Worm (Caenorhabditis elegans) whole organism, L4/young adult: ENCODE data around the gene F59B10.2.
"Not testable (repeated sequence)": the region's sequence is repeated elsewhere in the genome, so short reads cannot be mapped to it uniquely, and the experiment has no call there.

ENCODE experiments used
- W03F9.2 ChIP-seq: fragments of 150-350 bp; optimal IDR thresholded peaks from 2 replicates; lab custom pipeline; 2014; ENCODE audit warnings: missing biosample characterization, missing genetic modification characterization
- dao-5 ChIP-seq: sonication (generic microtip); optimal IDR thresholded peaks from 2 replicates; lab custom pipeline; 2016; ENCODE audit warnings: missing genotype, missing genetic modification characterization, moderate library complexity, missing compliant biosample characterization
- him-1 ChIP-seq: sonication (generic microtip); optimal IDR thresholded peaks from 2 replicates; lab custom pipeline; 2016; ENCODE audit warnings: missing genotype, missing genetic modification reagents, missing genetic modification characterization, missing compliant biosample characterization

The F59B10.2 gene

ce11 chrII:10515422-10515821 is 5.8 kb upstream of the F59B10.2 start:
- no peak for TF ChIP-seq W03F9.2 (tag; lab: Kevin White, UChicago)

- TF ChIP-seq W03F9.2 (tag; lab: Kevin White, UChicago) (no peak), him-1 (tag; lab: Kevin White, UChicago) (no peak), dao-5 (tag; lab: Kevin White, UChicago) (no peak)
These were observed 3.7 kb upstream of the F59B10.2 start for ce11 chrII:10513377-10513776.

ce11 chrII:10510242-10510641 is 596 bp upstream of the F59B10.2 start, which contains the start of gene F59B10.3:
Gene F59B10.3 (plus strand): TSS chrII:10510542.
- TF ChIP-seq W03F9.2 (tag; lab: Kevin White, UChicago) (no peak), him-1 (tag; lab: Kevin White, UChicago) (no peak), dao-5 (tag; lab: Kevin White, UChicago) (no peak)

- TF ChIP-seq him-1 (tag; lab: Kevin White, UChicago) (no peak), dao-5 (tag; lab: Kevin White, UChicago) (no peak), W03F9.2 (tag; lab: Kevin White, UChicago) (no peak)
These were observed 1.7 kb downstream of the F59B10.2 start for ce11 chrII:10507906-10508305.

ce11 chrII:10505949-10506348 is 3.7 kb downstream of the F59B10.2 start:
- TF ChIP-seq dao-5 (tag; lab: Kevin White, UChicago) (no peak), W03F9.2 (tag; lab: Kevin White, UChicago) (no peak), him-1 (tag; lab: Kevin White, UChicago) (no peak)

ce11 chrII:10504729-10505128 is 4.9 kb downstream of the F59B10.2 start:
- TF ChIP-seq him-1 (tag; lab: Kevin White, UChicago) = no peak
- no peak for TF ChIP-seq dao-5 (tag; lab: Kevin White, UChicago)
- TF ChIP-seq W03F9.2 (tag; lab: Kevin White, UChicago) = no peak

ce11 chrII:10502491-10503063 is 7.1 kb downstream of the F59B10.2 start, which contains the start of gene myrf-1:
Gene myrf-1 (minus strand): TSS chrII:10502541.
- TF ChIP-seq him-1 (tag; lab: Kevin White, UChicago) (peak; percentile 63), W03F9.2 (tag; lab: Kevin White, UChicago) (peak; percentile 52), dao-5 (tag; lab: Kevin White, UChicago) (peak; percentile 56)

ce11 chrII:10501578-10501977 is 8.1 kb downstream of the F59B10.2 start:
- no peak for TF ChIP-seq W03F9.2 (tag; lab: Kevin White, UChicago)
- no peak for TF ChIP-seq him-1 (tag; lab: Kevin White, UChicago)

- TF ChIP-seq dao-5 (tag; lab: Kevin White, UChicago) = no peak
- no peak for TF ChIP-seq him-1 (tag; lab: Kevin White, UChicago)
- TF ChIP-seq W03F9.2 (tag; lab: Kevin White, UChicago) = no peak
These were observed 9.0 kb downstream of the F59B10.2 start for ce11 chrII:10500674-10501073.

ce11 chrII:10495912-10496311 is 13.7 kb downstream of the F59B10.2 start, which contains the start of gene ZK666.12:
Gene ZK666.12 (plus strand): TSS chrII:10496212.
- TF ChIP-seq him-1 (tag; lab: Kevin White, UChicago) = no peak
- no peak for TF ChIP-seq dao-5 (tag; lab: Kevin White, UChicago)
- TF ChIP-seq W03F9.2 (tag; lab: Kevin White, UChicago) = no peak

ce11 chrII:10494467-10494866 is 15.2 kb downstream of the F59B10.2 start, which contains the start of gene ZK666.14:
Gene ZK666.14 (plus strand): TSS chrII:10494767.
- TF ChIP-seq dao-5 (tag; lab: Kevin White, UChicago) (no peak), him-1 (tag; lab: Kevin White, UChicago) (no peak), W03F9.2 (tag; lab: Kevin White, UChicago) (no peak)

- TF ChIP-seq dao-5, him-1, W03F9.2 (tag; lab: Kevin White, UChicago): not testable (repeated sequence)
These were observed 16.6 kb downstream of the F59B10.2 start, which contains the start of gene ZK666.8 for ce11 chrII:10493034-10493433. Gene ZK666.8 (minus strand): TSS chrII:10493134.

- no peak for TF ChIP-seq him-1 (tag; lab: Kevin White, UChicago)
- no peak for TF ChIP-seq dao-5 (tag; lab: Kevin White, UChicago)
These were observed 19.3 kb downstream of the F59B10.2 start, which contains the start of gene clec-61 for ce11 chrII:10490329-10490728. Gene clec-61 (minus strand): TSS chrII:10490537.

ce11 chrII:10486738-10487137 is 22.9 kb downstream of the F59B10.2 start, which contains the start of gene ZK666.15:
Gene ZK666.15 (plus strand): TSS chrII:10487038.
- TF ChIP-seq him-1 (tag; lab: Kevin White, UChicago) (no peak), W03F9.2 (tag; lab: Kevin White, UChicago) (no peak), dao-5 (tag; lab: Kevin White, UChicago) (no peak)
